Fruit fly (Drosophila melanogaster) whole organism, embryonic: ENCODE results near the gene CG14647.

Experiments
- Atf-2 ChIP-seq: fragments of 200-800 bp; sonication (Bioruptor generic); optimal IDR thresholded peaks from 2 replicates; lab custom pipeline; 2016; ENCODE audit warnings: missing biosample characterization, missing genetic modification characterization
- B-H1 ChIP-seq: fragments of 200-800 bp; sonication (Bioruptor generic); IDR thresholded peaks from 3 replicates; pipeline ENCODE4 v1.3.6; 2022; ENCODE audit warnings: missing biosample characterization, missing genetic modification characterization
- BtbVII ChIP-seq: fragments of 200-800 bp; sonication (Bioruptor generic); optimal IDR thresholded peaks from 3 replicates; lab custom pipeline; 2017; ENCODE audit warnings: missing biosample characterization, mild to moderate bottlenecking, missing genetic modification characterization
- CG10147 ChIP-seq: fragments of 200-800 bp; sonication (Bioruptor generic); optimal IDR thresholded peaks from 2 replicates; lab custom pipeline; 2019; ENCODE audit warnings: missing biosample characterization, mild to moderate bottlenecking, missing genetic modification characterization, moderate library complexity
- CG10274 ChIP-seq: fragments of 200-800 bp; sonication (Bioruptor generic); optimal IDR thresholded peaks from 3 replicates; lab custom pipeline; 2017; ENCODE audit warnings: missing biosample characterization, mild to moderate bottlenecking, missing genetic modification characterization
- CG12942 ChIP-seq: fragments of 200-800 bp; sonication (Bioruptor generic); optimal IDR thresholded peaks from 3 replicates; lab custom pipeline; 2016; ENCODE audit warnings: missing biosample characterization, missing genetic modification characterization
- CG15479 ChIP-seq: fragments of 200-800 bp; sonication (Bioruptor generic); optimal IDR thresholded peaks from 3 replicates; lab custom pipeline; 2019; ENCODE audit warnings: missing biosample characterization, mild to moderate bottlenecking, missing genetic modification characterization, moderate library complexity
- CG16779 ChIP-seq: fragments of 200-800 bp; sonication (Bioruptor generic); IDR thresholded peaks from 2 replicates; pipeline ENCODE4 v1.3.6; 2022; ENCODE audit warnings: missing biosample characterization, missing genetic modification characterization
- CG18599 ChIP-seq: fragments of 200-800 bp; sonication (Bioruptor generic); optimal IDR thresholded peaks from 3 replicates; lab custom pipeline; 2017; ENCODE audit warnings: missing biosample characterization, missing genetic modification characterization, mild to moderate bottlenecking, moderate library complexity, missing genetic modification reagents
- CG18764 ChIP-seq: fragments of 200-800 bp; sonication (Bioruptor generic); optimal IDR thresholded peaks from 3 replicates; lab custom pipeline; 2016; ENCODE audit warnings: missing biosample characterization, missing genetic modification characterization
- CG3847 ChIP-seq: fragments of 200-800 bp; sonication (Bioruptor generic); IDR thresholded peaks from 2 replicates; pipeline ENCODE4 v1.3.6; 2022; ENCODE audit warnings: missing biosample characterization, missing genetic modification characterization
- CG43689 ChIP-seq: fragments of 200-800 bp; sonication (Bioruptor generic); IDR thresholded peaks from 2 replicates; pipeline ENCODE4 v1.3.6; 2022; ENCODE audit warnings: missing biosample characterization, missing genetic modification characterization
- CG4404 ChIP-seq: fragments of 200-800 bp; sonication (Bioruptor generic); IDR thresholded peaks from 2 replicates; pipeline ENCODE4 v1.3.6; 2022; ENCODE audit warnings: missing biosample characterization, missing genetic modification characterization
- CG7556 ChIP-seq: fragments of 200-800 bp; sonication (Bioruptor generic); optimal IDR thresholded peaks from 2 replicates; lab custom pipeline; 2017; ENCODE audit warnings: missing biosample characterization, mild to moderate bottlenecking, missing genetic modification characterization
- CG8478 ChIP-seq: fragments of >200 bp; optimal IDR thresholded peaks from 2 replicates; lab custom pipeline; 2018
- CG9437 ChIP-seq: fragments of 200-800 bp; sonication (Bioruptor generic); optimal IDR thresholded peaks from 2 replicates; lab custom pipeline; 2018; ENCODE audit warnings: missing biosample characterization, mild to moderate bottlenecking, missing genetic modification characterization
- CG9876 ChIP-seq: fragments of 200-800 bp; sonication (Bioruptor generic); optimal IDR thresholded peaks from 2 replicates; lab custom pipeline; 2016; ENCODE audit warnings: missing biosample characterization, missing genetic modification characterization
- Deaf1 ChIP-seq: fragments of 200-800 bp; optimal IDR thresholded peaks from 3 replicates; lab custom pipeline; 2019; ENCODE audit warnings: missing biosample characterization, mild to moderate bottlenecking, missing genetic modification characterization, moderate library complexity
- ERR ChIP-seq: fragments of 200-800 bp; sonication (Bioruptor generic); optimal IDR thresholded peaks from 2 replicates; lab custom pipeline; 2016; ENCODE audit warnings: missing biosample characterization, missing genetic modification characterization
- Ets65A ChIP-seq: fragments of 200-800 bp; sonication (Bioruptor generic); peaks from one replicate; lab custom pipeline; 2016; ENCODE audit warnings: missing biosample characterization, missing genetic modification characterization
- Fer2 ChIP-seq: fragments of 200-800 bp; sonication (Bioruptor generic); optimal IDR thresholded peaks from 2 replicates; lab custom pipeline; 2018; ENCODE audit warnings: missing biosample characterization, mild to moderate bottlenecking, missing genetic modification characterization, moderate library complexity
- Fer3 ChIP-seq: fragments of 200-800 bp; sonication (Bioruptor generic); optimal IDR thresholded peaks from 2 replicates; lab custom pipeline; 2018; ENCODE audit warnings: missing biosample characterization, mild to moderate bottlenecking, missing genetic modification characterization, moderate library complexity
- Kr ChIP-seq: fragments of 200-800 bp; sonication (Bioruptor generic); optimal IDR thresholded peaks from 2 replicates; lab custom pipeline; 2017; ENCODE audit warnings: missing biosample characterization, mild to moderate bottlenecking, missing genetic modification characterization
- NC2β ChIP-seq: fragments of 200-800 bp; sonication (Bioruptor generic); optimal IDR thresholded peaks from 2 replicates; lab custom pipeline; 2016; ENCODE audit warnings: missing biosample characterization, missing genetic modification characterization
- NK7.1 ChIP-seq: fragments of 200-800 bp; sonication (Bioruptor generic); optimal IDR thresholded peaks from 3 replicates; lab custom pipeline; 2016; ENCODE audit warnings: missing biosample characterization, missing genetic modification characterization
- Rx ChIP-seq: fragments of 200-800 bp; sonication (Bioruptor generic); IDR thresholded peaks from 2 replicates; pipeline ENCODE4 v1.3.6; 2022; ENCODE audit warnings: missing biosample characterization, missing genetic modification characterization
- Sin3A ChIP-seq: fragments of >200 bp; optimal IDR thresholded peaks from 2 replicates; lab custom pipeline; 2018
- ara ChIP-seq: fragments of 200-800 bp; sonication (Bioruptor generic); IDR thresholded peaks from 2 replicates; pipeline ENCODE4 v1.3.6; 2022; ENCODE audit warnings: missing biosample characterization, missing genetic modification characterization
- br ChIP-seq: fragments of >200 bp; optimal IDR thresholded peaks from 2 replicates; lab custom pipeline; 2017
- cad ChIP-seq: fragments of >200 bp; optimal IDR thresholded peaks from 2 replicates; lab custom pipeline; 2017; ENCODE audit warnings: missing biosample characterization, missing genetic modification characterization
- cg ChIP-seq: fragments of 200-800 bp; sonication (Bioruptor generic); optimal IDR thresholded peaks from 3 replicates; lab custom pipeline; 2019; ENCODE audit warnings: missing biosample characterization, mild to moderate bottlenecking, missing genetic modification characterization, moderate library complexity
- corto ChIP-seq: fragments of 200-800 bp; sonication (Bioruptor generic); optimal IDR thresholded peaks from 2 replicates; lab custom pipeline; 2016; ENCODE audit warnings: missing biosample characterization, mild to moderate bottlenecking, missing genetic modification characterization, moderate library complexity
- dimm ChIP-seq: fragments of 200-800 bp; sonication (Bioruptor generic); IDR thresholded peaks from 2 replicates; pipeline ENCODE4 v1.3.6; 2022; ENCODE audit warnings: missing biosample characterization, missing genetic modification characterization
- esg ChIP-seq: fragments of 200-800 bp; sonication (Bioruptor generic); conservative IDR thresholded peaks from 2 replicates; pipeline ENCODE4 v1.3.6; 2022; ENCODE audit warnings: missing biosample characterization, missing genetic modification characterization
- fru ChIP-seq: fragments of >200 bp; optimal IDR thresholded peaks from 2 replicates; lab custom pipeline; 2017
- gsb ChIP-seq: fragments of 200-800 bp; sonication (Bioruptor generic); IDR thresholded peaks from 2 replicates; pipeline ENCODE4 v1.3.6; 2022; ENCODE audit warnings: missing biosample characterization, missing genetic modification characterization
- hbn ChIP-seq: fragments of 200-800 bp; sonication (Bioruptor generic); IDR thresholded peaks from 2 replicates; pipeline ENCODE4 v1.3.6; 2022; ENCODE audit warnings: missing biosample characterization, missing genetic modification characterization; ENCODE audit not compliant: partially characterized antibody
- hth ChIP-seq: fragments of >200 bp; optimal IDR thresholded peaks from 2 replicates; lab custom pipeline; 2017; ENCODE audit warnings: inconsistent platforms
- nerfin-2 ChIP-seq: fragments of 200-800 bp; sonication (Bioruptor generic); IDR thresholded peaks from 2 replicates; pipeline ENCODE4 v1.3.6; 2022; ENCODE audit warnings: missing biosample characterization, missing genetic modification characterization; ENCODE audit not compliant: partially characterized antibody
- p53 ChIP-seq: fragments of 200-800 bp; sonication (Bioruptor generic); optimal IDR thresholded peaks from 2 replicates; lab custom pipeline; 2016; ENCODE audit warnings: missing biosample characterization, missing genetic modification characterization
- psq ChIP-seq: fragments of 200-800 bp; sonication (Bioruptor generic); optimal IDR thresholded peaks from 2 replicates; lab custom pipeline; 2017; ENCODE audit warnings: missing biosample characterization, missing genetic modification characterization
- repo ChIP-seq: fragments of 200-800 bp; sonication (Bioruptor generic); optimal IDR thresholded peaks from 2 replicates; lab custom pipeline; 2016; ENCODE audit warnings: missing biosample characterization, missing genetic modification characterization
- scrt ChIP-seq: fragments of 200-800 bp; sonication (Bioruptor generic); optimal IDR thresholded peaks from 2 replicates; lab custom pipeline; 2018; ENCODE audit warnings: missing biosample characterization, mild to moderate bottlenecking, missing genetic modification characterization, moderate library complexity
- sd ChIP-seq: fragments of 200-800 bp; sonication (Bioruptor generic); optimal IDR thresholded peaks from 3 replicates; lab custom pipeline; 2018; ENCODE audit warnings: missing biosample characterization, mild to moderate bottlenecking, missing genetic modification characterization, moderate library complexity
- sens-2 ChIP-seq: fragments of 200-800 bp; sonication (Bioruptor generic); IDR thresholded peaks from 2 replicates; pipeline ENCODE4 v1.3.6; 2022; ENCODE audit warnings: missing biosample characterization, missing genetic modification characterization
- sug ChIP-seq: fragments of 200-800 bp; optimal IDR thresholded peaks from 2 replicates; lab custom pipeline; 2019; ENCODE audit warnings: missing biosample characterization, mild to moderate bottlenecking, missing genetic modification characterization, moderate library complexity
- tin ChIP-seq: fragments of 200-800 bp; sonication (Bioruptor generic); optimal IDR thresholded peaks from 3 replicates; lab custom pipeline; 2016; ENCODE audit warnings: missing biosample characterization, missing genetic modification characterization
- tll ChIP-seq, 2 experiments: fragments of 200-800 bp in 1 of 2; fragments of >200 bp in 1 of 2; sonication (Bioruptor generic) in 1 of 2; optimal IDR thresholded peaks; 2 replicates each; lab custom pipeline; 2017 to 2019; ENCODE audit warnings: missing biosample characterization in 2 of 2, missing genetic modification characterization in 2 of 2, mild to moderate bottlenecking in 1 of 2, moderate library complexity in 1 of 2
- trh ChIP-seq: fragments of 200-800 bp; sonication (Bioruptor generic); optimal IDR thresholded peaks from 2 replicates; lab custom pipeline; 2016; ENCODE audit warnings: missing biosample characterization, missing genetic modification characterization
- zf30C ChIP-seq: fragments of 200-800 bp; sonication (Bioruptor generic); optimal IDR thresholded peaks from 3 replicates; lab custom pipeline; 2018; ENCODE audit warnings: missing biosample characterization, mild to moderate bottlenecking, missing genetic modification characterization
- zfh2 ChIP-seq: fragments of 200-800 bp; sonication (Bioruptor generic); optimal IDR thresholded peaks from 2 replicates; lab custom pipeline; 2016; ENCODE audit warnings: missing biosample characterization, missing genetic modification characterization

The CG14647 gene

dm6 chr3R:4394654-4395581 lies 5.4 kb upstream of the CG14647 start (continued):
- peak; percentile 69 for TF ChIP-seq trh
- peak; percentile 79 for TF ChIP-seq CG7556
- TF ChIP-seq zfh2 = peak; percentile 91
- peak; percentile 83 for TF ChIP-seq B-H1
- TF ChIP-seq psq (GFP tag; lab: Kevin White, UChicago) = peak; percentile 41
- TF ChIP-seq CG10147 = peak; percentile 89
- TF ChIP-seq fru (lab: Kevin White, UChicago) = no peak
- no peak for TF ChIP-seq Kr (GFP tag; lab: Kevin White, UChicago)
- TF ChIP-seq BtbVII (GFP tag; lab: Kevin White, UChicago) = peak; percentile 84
- TF ChIP-seq CG3847 (GFP tag; lab: Robert Waterston, UW) = peak; percentile 70
- peak; percentile 53; the same call in 1 of the 2 replicates for TF ChIP-seq sens-2 (GFP tag; lab: Robert Waterston, UW)
- TF ChIP-seq sd = no peak
- peak; percentile 75 for TF ChIP-seq NK7.1 (GFP tag; lab: Kevin White, UChicago)
- TF ChIP-seq NC2β (GFP tag; lab: Kevin White, UChicago) = peak; percentile 70
- peak; percentile 75 for TF ChIP-seq tin (GFP tag; lab: Kevin White, UChicago)
- TF ChIP-seq nerfin-2 (GFP tag; lab: Robert Waterston, UW) = no peak
- TF ChIP-seq ara (GFP tag; lab: Robert Waterston, UW) = peak; percentile 76; the same call in 1 of the 2 replicates
- TF ChIP-seq CG43689 (GFP tag; lab: Robert Waterston, UW) = peak; percentile 70
- peak; percentile 86 for TF ChIP-seq esg
- peak; percentile 88 for TF ChIP-seq Fer3
- peak; percentile 46; the same call in 1 of the 2 replicates for TF ChIP-seq CG4404 (GFP tag; lab: Robert Waterston, UW)
- peak; percentile 85 for TF ChIP-seq repo (GFP tag; lab: Kevin White, UChicago)
- TF ChIP-seq scrt (GFP tag; lab: Kevin White, UChicago) = peak; percentile 84
- TF ChIP-seq hbn (GFP tag; lab: Robert Waterston, UW) = no peak
- peak; percentile 75 for TF ChIP-seq CG9437 (GFP tag; lab: Kevin White, UChicago)
- TF ChIP-seq Deaf1 (tag; lab: Kevin White, UChicago) = peak; percentile 75
- TF ChIP-seq CG18764 (GFP tag; lab: Kevin White, UChicago) = peak; percentile 67
- no peak for TF ChIP-seq br (lab: Kevin White, UChicago)
- TF ChIP-seq cad (GFP tag; lab: Kevin White, UChicago) = no peak
- peak; percentile 85 for TF ChIP-seq Rx (GFP tag; lab: Robert Waterston, UW)
- peak; percentile 49 for TF ChIP-seq p53 (GFP tag; lab: Kevin White, UChicago)
- peak; percentile 71 for TF ChIP-seq gsb (GFP tag; lab: Robert Waterston, UW)
- peak; percentile 81 for TF ChIP-seq CG9876 (GFP tag; lab: Kevin White, UChicago)
- peak; percentile 91 for TF ChIP-seq CG18599 (GFP tag; lab: Kevin White, UChicago)
- TF ChIP-seq sug (tag; lab: Kevin White, UChicago) = peak; percentile 77
- TF ChIP-seq Sin3A (lab: Kevin White, UChicago) = no peak
- TF ChIP-seq CG16779 (GFP tag; lab: Robert Waterston, UW) = peak; percentile 28; the same call in 1 of the 2 replicates
- no peak for TF ChIP-seq tll (GFP tag; optimal IDR thresholded peaks at IDR 0.05; lab: Kevin White, UChicago)
- TF ChIP-seq zf30C (GFP tag; lab: Kevin White, UChicago) = no peak
- TF ChIP-seq corto = peak; percentile 83
- TF ChIP-seq Fer2 = peak; percentile 30
- no peak for TF ChIP-seq CG8478 (lab: Kevin White, UChicago)
- TF ChIP-seq ERR = peak; percentile 86
- TF ChIP-seq Atf-2 = peak; percentile 79
- TF ChIP-seq hth (lab: Kevin White, UChicago) = no peak
- TF ChIP-seq CG15479 = no peak
- peak; percentile 99 for TF ChIP-seq Ets65A (GFP tag; lab: Kevin White, UChicago)
- peak; percentile 56 for TF ChIP-seq cg
- peak; percentile 66 for TF ChIP-seq CG12942
- TF ChIP-seq dimm (GFP tag; lab: Robert Waterston, UW) = no peak; the same call in 1 of the 2 replicates
- TF ChIP-seq CG10274 (GFP tag; lab: Kevin White, UChicago) = peak; percentile 92
